Fruit fly (Drosophila melanogaster): ENCODE data around the gene CG14960.

- no peak for TF ChIP-seq CG8478 (optimal IDR thresholded peaks at IDR 0.05)
- no peak for TF ChIP-seq CTCF (optimal IDR thresholded peaks at IDR 0.05)
Measured at dm6 chr3L:3266306-3266705, 4.5 kb upstream of the CG14960 start.

Measured in S2 (cell line).